Fruit fly (Drosophila melanogaster) whole organism, embryonic: ENCODE measurements around the gene PsGEF.

Source experiments
- Abd-B ChIP-seq: fragments of 200-800 bp; sonication (Bioruptor generic); optimal IDR thresholded peaks from 2 replicates; lab custom pipeline; 2018; ENCODE audit warnings: missing biosample characterization, mild to moderate bottlenecking, missing genetic modification characterization, moderate library complexity
- CG10654 ChIP-seq: fragments of 200-800 bp; sonication (Bioruptor generic); optimal IDR thresholded peaks from 2 replicates; lab custom pipeline; 2016; ENCODE audit warnings: missing biosample characterization, missing genetic modification characterization
- CG11695 ChIP-seq: fragments of 200-800 bp; sonication (Bioruptor generic); IDR thresholded peaks from 3 replicates; pipeline ENCODE4 v1.3.6; 2022; ENCODE audit warnings: missing biosample characterization, missing genetic modification characterization
- CG12236 ChIP-seq: fragments of 200-800 bp; sonication (Bioruptor generic); optimal IDR thresholded peaks from 2 replicates; lab custom pipeline; 2016; ENCODE audit warnings: missing biosample characterization, missing genetic modification characterization
- CG12744 ChIP-seq: fragments of 200-800 bp; sonication (Bioruptor generic); optimal IDR thresholded peaks from 2 replicates; lab custom pipeline; 2016; ENCODE audit warnings: missing biosample characterization, missing genetic modification characterization
- CG13123 ChIP-seq: fragments of 200-800 bp; sonication (Bioruptor generic); optimal IDR thresholded peaks from 2 replicates; lab custom pipeline; 2016; ENCODE audit warnings: missing biosample characterization, missing genetic modification characterization
- CG13624 ChIP-seq: fragments of 200-800 bp; sonication (Bioruptor generic); optimal IDR thresholded peaks from 2 replicates; lab custom pipeline; 2016; ENCODE audit warnings: missing biosample characterization, missing genetic modification characterization
- CG14860 ChIP-seq: fragments of 200-800 bp; sonication (Bioruptor generic); IDR thresholded peaks from 3 replicates; pipeline ENCODE4 v1.3.6; 2022; ENCODE audit warnings: missing biosample characterization, missing genetic modification characterization; ENCODE audit not compliant: partially characterized antibody
- CG17385 ChIP-seq: fragments of 200-800 bp; sonication (Bioruptor generic); optimal IDR thresholded peaks from 3 replicates; lab custom pipeline; 2018; ENCODE audit warnings: missing biosample characterization, mild to moderate bottlenecking, missing genetic modification characterization
- CG1792 ChIP-seq: fragments of 200-800 bp; sonication (Bioruptor generic); optimal IDR thresholded peaks from 2 replicates; lab custom pipeline; 2016; ENCODE audit warnings: missing biosample characterization, missing genetic modification characterization
- CG1832 ChIP-seq: fragments of 200-800 bp; sonication (Bioruptor generic); optimal IDR thresholded peaks from 2 replicates; lab custom pipeline; 2017; ENCODE audit warnings: missing biosample characterization, mild to moderate bottlenecking, missing genetic modification characterization, inconsistent platforms
- CG18599 ChIP-seq: fragments of 200-800 bp; sonication (Bioruptor generic); optimal IDR thresholded peaks from 3 replicates; lab custom pipeline; 2017; ENCODE audit warnings: missing biosample characterization, missing genetic modification characterization, mild to moderate bottlenecking, moderate library complexity, missing genetic modification reagents
- CG2889 ChIP-seq: fragments of 200-800 bp; sonication (Bioruptor generic); IDR thresholded peaks from 3 replicates; pipeline ENCODE4 v1.3.6; 2022; ENCODE audit warnings: missing biosample characterization, missing genetic modification characterization
- CG31441 ChIP-seq: fragments of 200-800 bp; sonication (Bioruptor generic); IDR thresholded peaks from 2 replicates; pipeline ENCODE4 v1.3.6; 2022; ENCODE audit warnings: missing biosample characterization, missing genetic modification characterization
- CG3407 ChIP-seq: fragments of 200-800 bp; sonication (Bioruptor generic); optimal IDR thresholded peaks from 2 replicates; lab custom pipeline; 2018; ENCODE audit warnings: missing biosample characterization, mild to moderate bottlenecking, missing genetic modification characterization
- CG3847 ChIP-seq: fragments of 200-800 bp; sonication (Bioruptor generic); IDR thresholded peaks from 2 replicates; pipeline ENCODE4 v1.3.6; 2022; ENCODE audit warnings: missing biosample characterization, missing genetic modification characterization
- CG4820 ChIP-seq: fragments of 200-800 bp; sonication (Bioruptor generic); optimal IDR thresholded peaks from 3 replicates; lab custom pipeline; 2016; ENCODE audit warnings: missing biosample characterization, missing genetic modification characterization
- CG4854 ChIP-seq: fragments of 200-800 bp; sonication (Bioruptor generic); optimal IDR thresholded peaks from 2 replicates; lab custom pipeline; 2016; ENCODE audit warnings: missing biosample characterization, missing genetic modification characterization, inconsistent platforms
- CG6175 ChIP-seq: fragments of 200-800 bp; sonication (Bioruptor generic); IDR thresholded peaks from 3 replicates; pipeline ENCODE4 v1.3.6; 2022; ENCODE audit warnings: missing biosample characterization, missing genetic modification characterization
- CG7556 ChIP-seq: fragments of 200-800 bp; sonication (Bioruptor generic); optimal IDR thresholded peaks from 2 replicates; lab custom pipeline; 2017; ENCODE audit warnings: missing biosample characterization, mild to moderate bottlenecking, missing genetic modification characterization
- CG7987 ChIP-seq: fragments of 200-800 bp; sonication (Bioruptor generic); optimal IDR thresholded peaks from 2 replicates; lab custom pipeline; 2018; ENCODE audit warnings: missing biosample characterization, mild to moderate bottlenecking, missing genetic modification characterization, moderate library complexity
- CG9817 ChIP-seq: fragments of 200-800 bp; sonication (Bioruptor generic); optimal IDR thresholded peaks from 2 replicates; lab custom pipeline; 2018; ENCODE audit warnings: missing biosample characterization, mild to moderate bottlenecking, missing genetic modification characterization, moderate library complexity
- Chrac-16 ChIP-seq: fragments of 200-800 bp; sonication (Bioruptor generic); optimal IDR thresholded peaks from 3 replicates; lab custom pipeline; 2016; ENCODE audit warnings: missing biosample characterization, missing genetic modification characterization
- Doc2 ChIP-seq: fragments of 200-800 bp; sonication (Bioruptor generic); IDR thresholded peaks from 2 replicates; pipeline ENCODE4 v1.3.6; 2022; ENCODE audit warnings: missing biosample characterization, missing genetic modification characterization
- H2.0 ChIP-seq: fragments of 200-800 bp; sonication (Bioruptor generic); IDR thresholded peaks from 2 replicates; pipeline ENCODE4 v1.3.6; 2022; ENCODE audit warnings: missing biosample characterization, missing genetic modification characterization
- HmgZ ChIP-seq: fragments of 200-800 bp; sonication (Bioruptor generic); optimal IDR thresholded peaks from 2 replicates; lab custom pipeline; 2018; ENCODE audit warnings: missing biosample characterization, mild to moderate bottlenecking, missing genetic modification characterization
- Ptx1 ChIP-seq: fragments of 200-800 bp; sonication (Bioruptor generic); IDR thresholded peaks from 2 replicates; pipeline ENCODE4 v1.3.6; 2022; ENCODE audit warnings: missing biosample characterization, missing genetic modification characterization
- Trl ChIP-seq, 3 experiments: fragments of >200 bp in 2 of 3; fragments of 200-800 bp in 1 of 3; sonication (Bioruptor generic) in 1 of 3; optimal IDR thresholded peaks; 2 replicates in 1 of 3; 3 replicates in 2 of 3; lab custom pipeline; 2016 to 2017; ENCODE audit warnings: missing biosample characterization in 1 of 3, missing genetic modification characterization in 1 of 3
- Usf ChIP-seq: fragments of 200-800 bp; sonication (Bioruptor generic); optimal IDR thresholded peaks from 2 replicates; lab custom pipeline; 2017; ENCODE audit warnings: missing genotype, missing biosample characterization, missing genetic modification characterization
- ap ChIP-seq: fragments of 200-800 bp; sonication (Bioruptor generic); IDR thresholded peaks from 2 replicates; pipeline ENCODE4 v1.3.6; 2022; ENCODE audit warnings: missing biosample characterization, missing genetic modification characterization
- ase ChIP-seq: fragments of 200-800 bp; sonication (Bioruptor generic); IDR thresholded peaks from 3 replicates; pipeline ENCODE4 v1.3.6; 2022; ENCODE audit warnings: missing biosample characterization, missing genetic modification characterization
- chinmo ChIP-seq: fragments of 200-800 bp; sonication (Bioruptor generic); IDR thresholded peaks from 4 replicates; pipeline ENCODE4 v1.3.6; 2022; ENCODE audit warnings: missing biosample characterization, missing genetic modification characterization; ENCODE audit not compliant: partially characterized antibody
- fd96Cb ChIP-seq: fragments of 200-800 bp; sonication (Bioruptor generic); optimal IDR thresholded peaks from 2 replicates; lab custom pipeline; 2018; ENCODE audit warnings: missing biosample characterization, mild to moderate bottlenecking, missing genetic modification characterization, moderate library complexity
- fu2 ChIP-seq: fragments of 200-800 bp; sonication (Bioruptor generic); optimal IDR thresholded peaks from 2 replicates; lab custom pipeline; 2016; ENCODE audit warnings: missing biosample characterization, missing genetic modification characterization
- gcm ChIP-seq: fragments of 200-800 bp; sonication (Bioruptor generic); optimal IDR thresholded peaks from 2 replicates; lab custom pipeline; 2019; ENCODE audit warnings: missing biosample characterization, mild to moderate bottlenecking, missing genetic modification characterization, moderate library complexity
- ham ChIP-seq: fragments of 200-800 bp; sonication (Bioruptor generic); IDR thresholded peaks from 2 replicates; pipeline ENCODE4 v1.3.6; 2022; ENCODE audit warnings: missing biosample characterization, missing genetic modification characterization
- her ChIP-seq: fragments of 200-800 bp; sonication (Bioruptor generic); optimal IDR thresholded peaks from 2 replicates; lab custom pipeline; 2016; ENCODE audit warnings: missing biosample characterization, missing genetic modification characterization
- ken ChIP-seq: fragments of 200-800 bp; sonication (Bioruptor generic); IDR thresholded peaks from 3 replicates; pipeline ENCODE4 v1.3.6; 2022; ENCODE audit warnings: missing biosample characterization, missing genetic modification characterization
- mam ChIP-seq: fragments of 200-800 bp; sonication (Bioruptor generic); optimal IDR thresholded peaks from 3 replicates; lab custom pipeline; 2016; ENCODE audit warnings: missing biosample characterization, missing genetic modification characterization
- otp ChIP-seq: fragments of 200-800 bp; sonication (Bioruptor generic); IDR thresholded peaks from 3 replicates; pipeline ENCODE4, ENCODE4 v1.3.6; 2022; ENCODE audit warnings: missing biosample characterization, missing genetic modification characterization
- p53 ChIP-seq: fragments of 200-800 bp; sonication (Bioruptor generic); optimal IDR thresholded peaks from 2 replicates; lab custom pipeline; 2016; ENCODE audit warnings: missing biosample characterization, missing genetic modification characterization
- pita ChIP-seq: fragments of 200-800 bp; sonication (Bioruptor generic); optimal IDR thresholded peaks from 2 replicates; lab custom pipeline; 2017; ENCODE audit warnings: missing biosample characterization, mild to moderate bottlenecking, missing genetic modification characterization
- sisA ChIP-seq: fragments of 200-800 bp; sonication (Bioruptor generic); IDR thresholded peaks from 2 replicates; pipeline ENCODE4 v1.3.6; 2022; ENCODE audit warnings: missing biosample characterization, missing genetic modification characterization
- sqz ChIP-seq: fragments of 200-800 bp; sonication (Bioruptor generic); optimal IDR thresholded peaks from 3 replicates; lab custom pipeline; 2018; ENCODE audit warnings: missing biosample characterization, mild to moderate bottlenecking, missing genetic modification characterization
- tll ChIP-seq, 2 experiments: fragments of 200-800 bp in 1 of 2; fragments of >200 bp in 1 of 2; sonication (Bioruptor generic) in 1 of 2; optimal IDR thresholded peaks; 2 replicates each; lab custom pipeline; 2017 to 2019; ENCODE audit warnings: missing biosample characterization in 2 of 2, missing genetic modification characterization in 2 of 2, mild to moderate bottlenecking in 1 of 2, moderate library complexity in 1 of 2
- twi ChIP-seq: fragments of 200-800 bp; optimal IDR thresholded peaks from 2 replicates; lab custom pipeline; 2019; ENCODE audit warnings: missing biosample characterization, mild to moderate bottlenecking, missing genetic modification characterization, moderate library complexity
- zen ChIP-seq: fragments of 200-800 bp; sonication (Bioruptor generic); optimal IDR thresholded peaks from 3 replicates; lab custom pipeline; 2018; ENCODE audit warnings: missing biosample characterization, mild to moderate bottlenecking, missing genetic modification characterization, moderate library complexity
- zfh2 ChIP-seq: fragments of 200-800 bp; sonication (Bioruptor generic); optimal IDR thresholded peaks from 2 replicates; lab custom pipeline; 2016; ENCODE audit warnings: missing biosample characterization, missing genetic modification characterization

Gene PsGEF

DNA sequence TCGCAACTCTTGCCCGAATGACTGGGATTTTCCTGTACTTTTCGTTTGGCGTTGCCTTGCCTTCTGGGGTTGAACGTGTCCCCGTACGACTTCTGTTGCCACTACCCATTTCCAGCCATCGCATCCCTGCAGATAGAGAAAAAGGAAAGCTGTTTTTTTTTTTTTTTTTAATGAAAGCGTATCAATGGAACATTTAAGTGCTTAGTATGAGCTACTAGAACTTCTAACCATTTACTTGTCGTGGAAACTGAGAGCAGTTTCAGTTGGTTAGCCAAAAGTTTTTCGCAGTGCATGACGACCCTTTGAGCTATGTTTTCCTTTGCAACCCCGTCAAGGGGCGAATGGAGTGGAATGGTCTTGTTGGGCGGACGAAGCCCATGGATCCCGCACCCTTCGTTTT is 58.2 kb downstream of the PsGEF start (continued):
- TF ChIP-seq H2.0 (GFP tag; lab: Robert Waterston, UW) (peak; percentile 73), sisA (peak; percentile 78), CG1792 (GFP tag; lab: Kevin White, UChicago) (peak; percentile 66), HmgZ (tag; lab: Kevin White, UChicago) (no peak), ham (GFP tag; lab: Robert Waterston, UW) (no peak), CG31441 (peak; percentile 57), CG6175 (GFP tag; lab: Robert Waterston, UW) (no peak), zen (tag; lab: Kevin White, UChicago) (no peak), CG13123 (peak; percentile 45), CG13624 (GFP tag; lab: Kevin White, UChicago) (peak; percentile 83), CG14860 (GFP tag; lab: Robert Waterston, UW) (no peak), ken (GFP tag; lab: Robert Waterston, UW) (peak; percentile 78; the same call in 2 of the 3 replicates)

DNA sequence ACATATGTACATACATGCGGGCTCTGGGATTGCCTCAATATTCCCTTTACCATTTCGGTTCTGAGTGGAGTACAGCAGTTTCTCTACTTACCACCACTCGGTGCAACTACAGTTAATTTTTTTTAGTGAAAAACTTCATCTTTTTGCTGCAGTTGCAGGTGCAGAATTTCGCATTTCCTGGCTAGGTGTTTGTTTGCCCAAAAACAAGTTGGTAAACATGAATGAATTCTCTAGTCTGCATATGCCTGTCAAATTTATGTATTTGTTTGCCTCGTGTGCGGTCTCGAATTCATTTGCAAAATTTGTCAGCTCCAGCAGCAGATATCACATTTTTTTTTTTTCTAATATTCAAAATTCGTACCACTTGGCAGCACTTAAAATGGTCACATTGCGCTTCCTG is 60.6 kb downstream of the PsGEF start, which contains the start of gene CG2854:
TSS of gene CG2854 (plus strand) at position 301 of the 400 bp plus-strand sequence.
- TF ChIP-seq zfh2, result no peak
- peak; percentile 28 for TF ChIP-seq gcm (GFP tag; lab: Kevin White, UChicago)

DNA sequence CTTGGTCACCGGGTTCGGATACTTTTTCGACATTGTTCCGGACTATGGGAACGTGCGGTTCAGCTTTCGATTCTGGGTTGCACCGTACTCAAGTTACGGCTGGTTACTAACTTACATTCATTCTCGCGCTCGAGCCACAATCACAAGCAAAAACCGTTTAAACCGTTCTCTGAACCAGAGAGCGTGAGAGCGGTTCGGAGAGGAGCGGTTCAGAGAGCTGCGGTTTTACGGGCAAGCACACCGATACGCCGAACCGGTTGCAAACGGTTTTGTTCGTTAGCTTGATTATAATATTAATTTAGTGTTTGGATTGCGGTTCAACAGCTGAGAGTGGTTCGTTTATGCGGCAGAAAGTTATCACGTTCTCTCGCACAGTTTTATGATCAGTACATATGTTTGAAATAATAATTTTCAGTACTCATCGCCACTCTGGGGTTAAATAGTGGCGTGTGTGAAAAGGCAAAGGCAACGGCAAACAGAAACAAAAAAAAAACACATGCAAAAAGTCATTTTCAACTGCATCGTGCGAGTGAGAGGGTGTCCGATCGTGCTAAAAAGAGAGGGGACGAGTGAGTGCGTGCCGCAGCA is 61.7 kb downstream of the PsGEF start, which contains the start of gene CG14050:
TSS of gene CG14050 (minus strand) at position 560 of the 588 bp plus-strand sequence.
- TF ChIP-seq CG4820 (GFP tag; lab: Kevin White, UChicago) (peak; percentile 93), CG1832 (peak; percentile 45), tll (GFP tag; optimal IDR thresholded peaks at IDR 0.05; lab: Kevin White, UChicago) (peak in 1 of 2 experiments; percentile 65), CG9817 (no peak), CG3847 (GFP tag; lab: Robert Waterston, UW) (no peak), CG3407 (GFP tag; lab: Kevin White, UChicago) (no peak), Abd-B (GFP tag; lab: Kevin White, UChicago) (no peak), CG11695 (GFP tag; lab: Robert Waterston, UW) (0 out of 3 replicates have a peak, but pooled peaks have one; percentile 9), CG10654 (GFP tag; lab: Kevin White, UChicago) (no peak), Chrac-16 (GFP tag; lab: Kevin White, UChicago) (no peak), otp (GFP tag; lab: Robert Waterston, UW) (no peak), pita (GFP tag; lab: Kevin White, UChicago) (no peak), CG4854 (GFP tag; lab: Kevin White, UChicago) (no peak), sqz (GFP tag; lab: Kevin White, UChicago) (peak; percentile 10), p53 (GFP tag; lab: Kevin White, UChicago) (no peak), her (no peak), CG12236 (GFP tag; lab: Kevin White, UChicago) (no peak), Usf (GFP tag; lab: Kevin White, UChicago) (no peak), twi (tag; lab: Kevin White, UChicago) (peak; percentile 2), ase (GFP tag; lab: Robert Waterston, UW) (no peak), ap (no peak), CG7556 (GFP tag; lab: Kevin White, UChicago) (no peak), CG18599 (GFP tag; lab: Kevin White, UChicago) (no peak), CG17385 (GFP tag; lab: Kevin White, UChicago) (no peak), Trl (optimal IDR thresholded peaks at IDR 0.05; lab: Kevin White, UChicago) (peak; percentile 18 to 53), Trl (GFP tag; optimal IDR thresholded peaks at IDR 0.05; lab: Kevin White, UChicago) (no peak), Ptx1 (GFP tag; lab: Robert Waterston, UW) (no peak), CG7987 (GFP tag; lab: Kevin White, UChicago) (no peak), CG12744 (GFP tag; lab: Kevin White, UChicago) (no peak), Doc2 (GFP tag; lab: Robert Waterston, UW) (no peak), fu2 (GFP tag; lab: Kevin White, UChicago) (no peak), fd96Cb (tag; lab: Kevin White, UChicago) (no peak), chinmo (0 out of 4 replicates have a peak, but pooled peaks have one; percentile 16), mam (GFP tag; lab: Kevin White, UChicago) (no peak), CG2889 (GFP tag; lab: Robert Waterston, UW) (no peak)
